Worm (Caenorhabditis elegans) whole organism, L4 larva: ENCODE results near the gene C44H9.6.

ENCODE experiments used
- ZK546.5 ChIP-seq, 2 experiments: sonication (generic microtip); optimal IDR thresholded peaks; 2 replicates each; lab custom pipeline; 2017; ENCODE audit warnings: missing biosample characterization in 2 of 2, missing genetic modification characterization in 2 of 2
- dpl-1 ChIP-seq: fragments of 150-350 bp; optimal IDR thresholded peaks from 2 replicates; lab custom pipeline; 2014; ENCODE audit warnings: missing biosample characterization, missing genetic modification reagents, missing genetic modification characterization
- mdl-1 ChIP-seq, 2 experiments: fragments of 150-350 bp in 1 of 2; sonication (generic microtip) in 1 of 2; optimal IDR thresholded peaks; 2 replicates each; lab custom pipeline; 2014 to 2017; ENCODE audit warnings: missing biosample characterization in 2 of 2, missing genetic modification characterization in 2 of 2
- nhr-28 ChIP-seq: fragments of 150-350 bp; optimal IDR thresholded peaks from 2 replicates; lab custom pipeline; 2014; ENCODE audit warnings: missing biosample characterization, missing genetic modification characterization
- nhr-76 ChIP-seq: fragments of 150-350 bp; optimal IDR thresholded peaks from 2 replicates; lab custom pipeline; 2014; ENCODE audit warnings: missing biosample characterization, missing genetic modification characterization
- pha-4 ChIP-seq, 2 experiments: fragments of 150-350 bp in 1 of 2; fragments of 200-800 bp in 1 of 2; sonication (Bioruptor generic) in 1 of 2; IDR thresholded peaks in 1 of 2; optimal IDR thresholded peaks in 1 of 2; 2 replicates each; pipeline versions ENCODE4 v1.3.6 to Lab custom; 2014 to 2022; ENCODE audit warnings: missing genetic modification characterization in 2 of 2, missing genetic modification reagents in 2 of 2, missing biosample characterization in 1 of 2, missing compliant biosample characterization in 1 of 2
- pqm-1 ChIP-seq: sonication (generic microtip); optimal IDR thresholded peaks from 2 replicates; lab custom pipeline; 2017; ENCODE audit warnings: missing biosample characterization, missing genetic modification characterization

DNA sequence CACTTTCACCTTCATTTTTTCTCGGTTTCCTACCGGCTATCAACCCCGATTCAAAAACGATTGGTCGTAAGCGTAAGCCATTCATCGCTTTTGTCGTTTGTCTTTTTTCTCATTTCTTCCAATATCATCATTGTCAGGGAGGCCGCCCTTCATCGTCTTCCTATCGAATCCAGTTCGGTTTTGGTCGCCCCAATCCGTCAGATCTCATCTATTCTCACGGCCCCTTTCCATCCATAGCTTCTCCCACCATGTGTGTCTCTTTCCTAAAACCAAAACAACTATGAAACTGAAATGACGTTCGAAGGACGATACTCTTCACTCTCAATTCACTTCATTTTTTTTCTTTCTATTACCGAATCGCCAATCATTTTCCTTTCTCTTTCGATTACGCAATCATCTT, 30.7 kb upstream of the C44H9.6 start:
- no peak for TF ChIP-seq pha-4 (GFP tag; IDR thresholded peaks at IDR 0.05; lab: Robert Waterston, UW)
- TF ChIP-seq pha-4 (tag; optimal IDR thresholded peaks at IDR 0.05; lab: Kevin White, UChicago), result no peak
- no peak for TF ChIP-seq pqm-1
- no peak for TF ChIP-seq nhr-76 (tag; lab: Kevin White, UChicago)
- TF ChIP-seq ZK546.5 (tag; optimal IDR thresholded peaks at IDR 0.05; lab: Kevin White, UChicago), result no peak
- TF ChIP-seq mdl-1 (tag; optimal IDR thresholded peaks at IDR 0.05; lab: Kevin White, UChicago), result no peak
- TF ChIP-seq nhr-28, result peak; percentile 33
- TF ChIP-seq dpl-1 (GFP tag; lab: Kevin White, UChicago), result no peak
